Fruit fly (Drosophila melanogaster) whole organism, embryonic: ENCODE measurements around the gene CG31800.

Experiments
- Bgb ChIP-seq: fragments of 200-800 bp; sonication (Bioruptor generic); IDR thresholded peaks from 2 replicates; pipeline ENCODE4 v1.3.6; 2022; ENCODE audit warnings: missing biosample characterization, missing genetic modification characterization; ENCODE audit not compliant: partially characterized antibody
- Bteb2 ChIP-seq: fragments of 200-800 bp; sonication (Bioruptor generic); optimal IDR thresholded peaks from 2 replicates; lab custom pipeline; 2016; ENCODE audit warnings: missing biosample characterization, missing genetic modification characterization
- CG10267 ChIP-seq: fragments of 200-800 bp; sonication (Bioruptor generic); optimal IDR thresholded peaks from 2 replicates; lab custom pipeline; 2018; ENCODE audit warnings: missing biosample characterization, mild to moderate bottlenecking, missing genetic modification characterization, moderate library complexity
- CG11456 ChIP-seq: fragments of 200-800 bp; sonication (Bioruptor generic); IDR thresholded peaks from 3 replicates; pipeline ENCODE4 v1.3.6; 2022; ENCODE audit warnings: missing biosample characterization, missing genetic modification characterization
- CG12659 ChIP-seq: fragments of 200-800 bp; sonication (Bioruptor generic); optimal IDR thresholded peaks from 3 replicates; lab custom pipeline; 2017; ENCODE audit warnings: mild to moderate bottlenecking, missing biosample characterization, missing genetic modification reagents, missing genetic modification characterization
- CG12769 ChIP-seq: fragments of 200-800 bp; sonication (Bioruptor generic); optimal IDR thresholded peaks from 2 replicates; lab custom pipeline; 2019; ENCODE audit warnings: missing biosample characterization, mild to moderate bottlenecking, missing genetic modification characterization, moderate library complexity
- CG13894 ChIP-seq: fragments of 200-800 bp; sonication (Bioruptor generic); optimal IDR thresholded peaks from 3 replicates; lab custom pipeline; 2018; ENCODE audit warnings: missing biosample characterization, mild to moderate bottlenecking, missing genetic modification characterization, moderate library complexity
- CG1647 ChIP-seq: fragments of 200-800 bp; sonication (Bioruptor generic); optimal IDR thresholded peaks from 3 replicates; lab custom pipeline; 2016; ENCODE audit warnings: missing biosample characterization, missing genetic modification characterization
- CG16779 ChIP-seq: fragments of 200-800 bp; sonication (Bioruptor generic); IDR thresholded peaks from 2 replicates; pipeline ENCODE4 v1.3.6; 2022; ENCODE audit warnings: missing biosample characterization, missing genetic modification characterization
- CG18262 ChIP-seq: fragments of 200-800 bp; optimal IDR thresholded peaks from 3 replicates; lab custom pipeline; 2019; ENCODE audit warnings: missing biosample characterization, mild to moderate bottlenecking, missing genetic modification characterization, moderate library complexity
- CG18476 ChIP-seq: fragments of 200-800 bp; sonication (Bioruptor generic); optimal IDR thresholded peaks from 2 replicates; lab custom pipeline; 2016; ENCODE audit warnings: missing biosample characterization, mild to moderate bottlenecking, missing genetic modification characterization
- CG31441 ChIP-seq: fragments of 200-800 bp; sonication (Bioruptor generic); IDR thresholded peaks from 2 replicates; pipeline ENCODE4 v1.3.6; 2022; ENCODE audit warnings: missing biosample characterization, missing genetic modification characterization
- CG3163 ChIP-seq: fragments of 200-800 bp; sonication (Bioruptor generic); optimal IDR thresholded peaks from 3 replicates; lab custom pipeline; 2016; ENCODE audit warnings: missing biosample characterization, missing genetic modification characterization
- CG5180 ChIP-seq: fragments of 200-800 bp; sonication (Bioruptor generic); optimal IDR thresholded peaks from 3 replicates; lab custom pipeline; 2017; ENCODE audit warnings: missing biosample characterization, missing genetic modification characterization, mild to moderate bottlenecking, moderate library complexity, missing genetic modification reagents
- CG5245 ChIP-seq: fragments of 200-800 bp; sonication (Bioruptor generic); optimal IDR thresholded peaks from 3 replicates; lab custom pipeline; 2016; ENCODE audit warnings: missing biosample characterization, missing genetic modification characterization
- CG6765 ChIP-seq: fragments of 200-800 bp; sonication (Bioruptor generic); optimal IDR thresholded peaks from 3 replicates; lab custom pipeline; 2017; ENCODE audit warnings: missing biosample characterization, mild to moderate bottlenecking, missing genetic modification characterization
- CG9609 ChIP-seq: fragments of 200-800 bp; sonication (Bioruptor generic); optimal IDR thresholded peaks from 3 replicates; lab custom pipeline; 2016; ENCODE audit warnings: missing biosample characterization, missing genetic modification characterization
- CHES-1-like ChIP-seq: fragments of 200-800 bp; sonication (Bioruptor generic); optimal IDR thresholded peaks from 2 replicates; lab custom pipeline; 2016; ENCODE audit warnings: missing biosample characterization, missing genetic modification characterization
- Gsc ChIP-seq: fragments of 200-800 bp; sonication (Bioruptor generic); IDR thresholded peaks from 2 replicates; pipeline ENCODE4 v1.3.6; 2022; ENCODE audit warnings: missing biosample characterization, missing genetic modification characterization
- Hey ChIP-seq: fragments of 200-800 bp; sonication (Bioruptor generic); optimal IDR thresholded peaks from 3 replicates; lab custom pipeline; 2018; ENCODE audit warnings: missing biosample characterization, mild to moderate bottlenecking, missing genetic modification characterization
- Hmr ChIP-seq: fragments of 200-800 bp; sonication (Bioruptor generic); optimal IDR thresholded peaks from 3 replicates; lab custom pipeline; 2017; ENCODE audit warnings: mild to moderate bottlenecking, missing biosample characterization, missing genetic modification reagents, missing genetic modification characterization
- Hr78 ChIP-seq, 2 experiments: fragments of 200-800 bp in 1 of 2; fragments of >200 bp in 1 of 2; sonication (Bioruptor generic) in 1 of 2; optimal IDR thresholded peaks; 2 replicates each; lab custom pipeline; 2017 to 2019; ENCODE audit warnings: missing biosample characterization in 2 of 2, missing genetic modification characterization in 2 of 2, mild to moderate bottlenecking in 1 of 2, moderate library complexity in 1 of 2
- Med ChIP-seq: fragments of 200-800 bp; sonication (Bioruptor generic); peaks from one replicate; lab custom pipeline; 2016; ENCODE audit warnings: missing biosample characterization, missing genetic modification characterization, mild to moderate bottlenecking, inconsistent platforms, moderate library complexity
- Ptx1 ChIP-seq: fragments of 200-800 bp; sonication (Bioruptor generic); IDR thresholded peaks from 2 replicates; pipeline ENCODE4 v1.3.6; 2022; ENCODE audit warnings: missing biosample characterization, missing genetic modification characterization
- Ravus ChIP-seq: fragments of 200-800 bp; sonication (Bioruptor generic); IDR thresholded peaks from 2 replicates; pipeline ENCODE4 v1.3.6; 2022; ENCODE audit warnings: missing biosample characterization, missing genetic modification characterization
- Ssrp ChIP-seq: fragments of 200-800 bp; sonication (Bioruptor generic); optimal IDR thresholded peaks from 2 replicates; lab custom pipeline; 2018; ENCODE audit warnings: missing biosample characterization, mild to moderate bottlenecking, missing genetic modification characterization, moderate library complexity
- Xbp1 ChIP-seq: fragments of 200-800 bp; sonication (Bioruptor generic); optimal IDR thresholded peaks from 3 replicates; lab custom pipeline; 2016; ENCODE audit warnings: missing biosample characterization, mild to moderate bottlenecking, missing genetic modification characterization
- abd-A ChIP-seq: fragments of 200-800 bp; sonication (Bioruptor generic); optimal IDR thresholded peaks from 3 replicates; lab custom pipeline; 2019; ENCODE audit warnings: missing biosample characterization, mild to moderate bottlenecking, missing genetic modification characterization, moderate library complexity
- ap ChIP-seq: fragments of 200-800 bp; sonication (Bioruptor generic); IDR thresholded peaks from 2 replicates; pipeline ENCODE4 v1.3.6; 2022; ENCODE audit warnings: missing biosample characterization, missing genetic modification characterization
- chinmo ChIP-seq: fragments of 200-800 bp; sonication (Bioruptor generic); IDR thresholded peaks from 4 replicates; pipeline ENCODE4 v1.3.6; 2022; ENCODE audit warnings: missing biosample characterization, missing genetic modification characterization; ENCODE audit not compliant: partially characterized antibody
- croc ChIP-seq: fragments of 200-800 bp; sonication (Bioruptor generic); conservative IDR thresholded peaks from 3 replicates; pipeline ENCODE4 v1.3.6; 2022; ENCODE audit warnings: missing biosample characterization, missing genetic modification characterization
- dati ChIP-seq: fragments of 200-800 bp; sonication (Bioruptor generic); IDR thresholded peaks from 2 replicates; pipeline ENCODE4 v1.3.6; 2022; ENCODE audit warnings: missing biosample characterization, missing genetic modification characterization
- dimm ChIP-seq: fragments of 200-800 bp; sonication (Bioruptor generic); IDR thresholded peaks from 2 replicates; pipeline ENCODE4 v1.3.6; 2022; ENCODE audit warnings: missing biosample characterization, missing genetic modification characterization
- esg ChIP-seq: fragments of 200-800 bp; sonication (Bioruptor generic); conservative IDR thresholded peaks from 2 replicates; pipeline ENCODE4 v1.3.6; 2022; ENCODE audit warnings: missing biosample characterization, missing genetic modification characterization
- fd102C ChIP-seq: fragments of 200-800 bp; sonication (Bioruptor generic); optimal IDR thresholded peaks from 2 replicates; lab custom pipeline; 2018; ENCODE audit warnings: missing biosample characterization, mild to moderate bottlenecking, missing genetic modification characterization, moderate library complexity
- klu ChIP-seq: fragments of 200-800 bp; sonication (Bioruptor generic); IDR thresholded peaks from 2 replicates; pipeline ENCODE4 v1.3.6; 2022; ENCODE audit warnings: missing biosample characterization, missing genetic modification characterization
- lmd ChIP-seq: fragments of 200-800 bp; sonication (Bioruptor generic); IDR thresholded peaks from 2 replicates; pipeline ENCODE4 v1.3.6; 2022; ENCODE audit warnings: missing biosample characterization, missing genetic modification characterization
- otp ChIP-seq: fragments of 200-800 bp; sonication (Bioruptor generic); IDR thresholded peaks from 3 replicates; pipeline ENCODE4, ENCODE4 v1.3.6; 2022; ENCODE audit warnings: missing biosample characterization, missing genetic modification characterization
- peb ChIP-seq: fragments of 200-800 bp; sonication (Bioruptor generic); IDR thresholded peaks from 2 replicates; pipeline ENCODE4 v1.3.6; 2022; ENCODE audit warnings: missing biosample characterization, missing genetic modification characterization
- pfk ChIP-seq: fragments of 200-800 bp; sonication (Bioruptor generic); optimal IDR thresholded peaks from 2 replicates; lab custom pipeline; 2018; ENCODE audit warnings: missing biosample characterization, mild to moderate bottlenecking, missing genetic modification characterization, moderate library complexity
- pzg ChIP-seq: fragments of 200-800 bp; sonication (Bioruptor generic); optimal IDR thresholded peaks from 3 replicates; lab custom pipeline; 2018; ENCODE audit warnings: missing biosample characterization, mild to moderate bottlenecking, missing genetic modification characterization, moderate library complexity
- schlank ChIP-seq: fragments of 200-800 bp; sonication (Bioruptor generic); optimal IDR thresholded peaks from 2 replicates; lab custom pipeline; 2018; ENCODE audit warnings: missing biosample characterization, mild to moderate bottlenecking, missing genetic modification characterization
- sens ChIP-seq: fragments of 200-800 bp; sonication (Bioruptor generic); peaks from one replicate; lab custom pipeline; 2016; ENCODE audit warnings: missing biosample characterization, missing genetic modification characterization
- yki ChIP-seq: fragments of >200 bp; optimal IDR thresholded peaks from 3 replicates; lab custom pipeline; 2018
- zen2 ChIP-seq: fragments of 200-800 bp; sonication (Bioruptor generic); IDR thresholded peaks from 3 replicates; pipeline ENCODE4 v1.3.6; 2022; ENCODE audit warnings: missing biosample characterization, missing genetic modification characterization; ENCODE audit not compliant: partially characterized antibody
- zfh1 ChIP-seq: fragments of 200-800 bp; sonication (Bioruptor generic); IDR thresholded peaks from 3 replicates; pipeline ENCODE4 v1.3.6; 2022; ENCODE audit warnings: missing biosample characterization, missing genetic modification characterization

CG31800 gene

dm6 chr2L:19010566-19010965 is 23.8 kb downstream of the CG31800 start, which contains the start of gene robl37BC:
Gene robl37BC, plus strand, starts transcription at chr2L:19010866.
- TF ChIP-seq Xbp1 (GFP tag; lab: Kevin White, UChicago) (no peak), Bteb2 (no peak), Bgb (GFP tag; lab: Robert Waterston, UW) (no peak), CG12769 (tag; lab: Kevin White, UChicago) (no peak), CG6765 (GFP tag; lab: Kevin White, UChicago) (no peak), Ravus (no peak), Ssrp (tag; lab: Kevin White, UChicago) (no peak), CG31441 (GFP tag; lab: Robert Waterston, UW) (no peak), pzg (no peak), CG16779 (no peak), CG10267 (tag; lab: Kevin White, UChicago) (no peak), CG12659 (no peak), CG9609 (GFP tag; lab: Kevin White, UChicago) (no peak), Ptx1 (GFP tag; lab: Robert Waterston, UW) (no peak)

dm6 chr2L:19010037-19010436 is 24.3 kb downstream of the CG31800 start:
- TF ChIP-seq CHES-1-like, result no peak
- TF ChIP-seq abd-A (tag; lab: Kevin White, UChicago), result peak; percentile 26
- TF ChIP-seq klu (GFP tag; lab: Robert Waterston, UW), result no peak
- TF ChIP-seq esg (GFP tag; lab: Robert Waterston, UW), result no peak
- TF ChIP-seq pfk (GFP tag; lab: Kevin White, UChicago), result no peak
- peak; percentile 29 for TF ChIP-seq Med
- TF ChIP-seq CG3163 (GFP tag; lab: Kevin White, UChicago), result no peak
- TF ChIP-seq CG11456, result no peak
- no peak for TF ChIP-seq CG5245 (GFP tag; lab: Kevin White, UChicago)
- no peak for TF ChIP-seq fd102C (GFP tag; lab: Kevin White, UChicago)
- 0 out of 4 replicates have a peak, but pooled peaks have one; percentile 57 for TF ChIP-seq chinmo (GFP tag; lab: Robert Waterston, UW)
- TF ChIP-seq Gsc, result no peak
- no peak for TF ChIP-seq CG1647 (GFP tag; lab: Kevin White, UChicago)
- no peak for TF ChIP-seq dati (GFP tag; lab: Robert Waterston, UW)
- TF ChIP-seq ap, result no peak
- no peak for TF ChIP-seq CG13894 (tag; lab: Kevin White, UChicago)
- TF ChIP-seq croc, result no peak
- TF ChIP-seq Hmr, result no peak
- TF ChIP-seq Hr78 (GFP tag; optimal IDR thresholded peaks at IDR 0.05; lab: Kevin White, UChicago), result no peak
- TF ChIP-seq sens, result peak; percentile 26
- 0 out of 2 replicates have a peak, but pooled peaks have one; percentile 11 for TF ChIP-seq lmd (GFP tag; lab: Robert Waterston, UW)
- TF ChIP-seq otp, result no peak
- TF ChIP-seq schlank (tag; lab: Kevin White, UChicago), result no peak
- TF ChIP-seq Hey (tag; lab: Kevin White, UChicago), result peak; percentile 96
- TF ChIP-seq yki (lab: Kevin White, UChicago), result no peak
- no peak for TF ChIP-seq peb
- no peak for TF ChIP-seq CG5180 (GFP tag; lab: Kevin White, UChicago)
- no peak for TF ChIP-seq dimm (GFP tag; lab: Robert Waterston, UW)
- 0 out of 3 replicates have a peak, but pooled peaks have one; percentile 38 for TF ChIP-seq zen2 (GFP tag; lab: Robert Waterston, UW)
- no peak for TF ChIP-seq CG18262 (tag; lab: Kevin White, UChicago)
- no peak for TF ChIP-seq zfh1 (GFP tag; lab: Robert Waterston, UW)
- no peak for TF ChIP-seq CG18476 (GFP tag; lab: Kevin White, UChicago)
